Fruit fly (Drosophila melanogaster) whole organism, embryonic: ENCODE measurements around the gene BTBD9.

ENCODE experiments used
- CG10267 ChIP-seq: fragments of 200-800 bp; sonication (Bioruptor generic); optimal IDR thresholded peaks from 2 replicates; lab custom pipeline; 2018; ENCODE audit warnings: missing biosample characterization, mild to moderate bottlenecking, missing genetic modification characterization, moderate library complexity
- CG10366 ChIP-seq: fragments of 200-800 bp; sonication (Bioruptor generic); IDR thresholded peaks from 2 replicates; pipeline ENCODE4 v1.3.6; 2022; ENCODE audit warnings: missing biosample characterization, missing genetic modification characterization
- CG10431 ChIP-seq: fragments of 200-800 bp; sonication (Bioruptor generic); optimal IDR thresholded peaks from 3 replicates; lab custom pipeline; 2018; ENCODE audit warnings: missing biosample characterization, mild to moderate bottlenecking, missing genetic modification characterization
- CG11560 ChIP-seq: fragments of 200-800 bp; sonication (Bioruptor generic); IDR thresholded peaks from 3 replicates; pipeline ENCODE4 v1.3.6; 2022; ENCODE audit warnings: missing biosample characterization, missing genetic modification characterization
- CG12659 ChIP-seq: fragments of 200-800 bp; sonication (Bioruptor generic); optimal IDR thresholded peaks from 3 replicates; lab custom pipeline; 2017; ENCODE audit warnings: mild to moderate bottlenecking, missing biosample characterization, missing genetic modification reagents, missing genetic modification characterization
- CG14014 ChIP-seq: fragments of 200-800 bp; sonication (Bioruptor generic); IDR thresholded peaks from 2 replicates; pipeline ENCODE4 v1.3.6; 2022; ENCODE audit warnings: missing biosample characterization, missing genetic modification characterization
- CG14050 ChIP-seq: fragments of 200-800 bp; sonication (Bioruptor generic); IDR thresholded peaks from 3 replicates; pipeline ENCODE4 v1.3.6; 2022; ENCODE audit warnings: missing biosample characterization, missing genetic modification characterization
- CG15269 ChIP-seq: fragments of 200-800 bp; sonication (Bioruptor generic); optimal IDR thresholded peaks from 2 replicates; lab custom pipeline; 2018; ENCODE audit warnings: missing biosample characterization, mild to moderate bottlenecking, missing genetic modification characterization, moderate library complexity
- CG1529 ChIP-seq: fragments of 200-800 bp; sonication (Bioruptor generic); optimal IDR thresholded peaks from 3 replicates; lab custom pipeline; 2018; ENCODE audit warnings: missing biosample characterization, missing genetic modification characterization
- CG18476 ChIP-seq: fragments of 200-800 bp; sonication (Bioruptor generic); optimal IDR thresholded peaks from 2 replicates; lab custom pipeline; 2016; ENCODE audit warnings: missing biosample characterization, mild to moderate bottlenecking, missing genetic modification characterization
- CG2199 ChIP-seq: fragments of 200-800 bp; sonication (Bioruptor generic); IDR thresholded peaks from 3 replicates; pipeline ENCODE4 v1.3.6; 2022; ENCODE audit warnings: missing biosample characterization, missing genetic modification characterization
- CG32532 ChIP-seq: fragments of 200-800 bp; sonication (Bioruptor generic); IDR thresholded peaks from 2 replicates; pipeline ENCODE4 v1.3.6; 2022; ENCODE audit warnings: missing biosample characterization, missing genetic modification characterization
- CG3995 ChIP-seq: fragments of 200-800 bp; sonication (Bioruptor generic); optimal IDR thresholded peaks from 3 replicates; lab custom pipeline; 2016; ENCODE audit warnings: missing biosample characterization, missing genetic modification characterization
- CG5245 ChIP-seq: fragments of 200-800 bp; sonication (Bioruptor generic); optimal IDR thresholded peaks from 3 replicates; lab custom pipeline; 2016; ENCODE audit warnings: missing biosample characterization, missing genetic modification characterization
- CG6683 ChIP-seq: fragments of 200-800 bp; sonication (Bioruptor generic); optimal IDR thresholded peaks from 2 replicates; lab custom pipeline; 2017; ENCODE audit warnings: missing biosample characterization, mild to moderate bottlenecking, missing genetic modification characterization, missing genetic modification reagents
- CG6813 ChIP-seq: fragments of 200-800 bp; sonication (Bioruptor generic); optimal IDR thresholded peaks from 2 replicates; lab custom pipeline; 2017; ENCODE audit warnings: missing biosample characterization, missing genetic modification characterization, mild to moderate bottlenecking, moderate library complexity, missing genetic modification reagents
- CG6854 ChIP-seq: fragments of 200-800 bp; sonication (Bioruptor generic); optimal IDR thresholded peaks from 3 replicates; lab custom pipeline; 2017; ENCODE audit warnings: missing biosample characterization, mild to moderate bottlenecking, missing genetic modification characterization
- CG7271 ChIP-seq: fragments of 200-800 bp; sonication (Bioruptor generic); optimal IDR thresholded peaks from 2 replicates; lab custom pipeline; 2018; ENCODE audit warnings: missing biosample characterization, mild to moderate bottlenecking, missing genetic modification characterization, moderate library complexity
- CG7839 ChIP-seq: fragments of 200-800 bp; sonication (Bioruptor generic); optimal IDR thresholded peaks from 3 replicates; lab custom pipeline; 2018; ENCODE audit warnings: missing biosample characterization, mild to moderate bottlenecking, missing genetic modification characterization, moderate library complexity
- CG8359 ChIP-seq: fragments of 200-800 bp; sonication (Bioruptor generic); optimal IDR thresholded peaks from 2 replicates; lab custom pipeline; 2017; ENCODE audit warnings: missing biosample characterization, mild to moderate bottlenecking, missing genetic modification characterization, borderline replicate concordance
- CG9215 ChIP-seq: fragments of 200-800 bp; sonication (Bioruptor generic); IDR thresholded peaks from 2 replicates; pipeline ENCODE4 v1.3.6; 2022; ENCODE audit warnings: missing biosample characterization, missing genetic modification characterization
- D ChIP-seq, 2 experiments: fragments of 200-800 bp in 1 of 2; fragments of >200 bp in 1 of 2; sonication (Bioruptor generic) in 1 of 2; optimal IDR thresholded peaks; 2 replicates in 1 of 2; 3 replicates in 1 of 2; lab custom pipeline; 2017; ENCODE audit warnings: mild to moderate bottlenecking in 1 of 2, missing biosample characterization in 1 of 2, missing genetic modification characterization in 1 of 2, missing genetic modification reagents in 1 of 2
- D19B ChIP-seq: fragments of 200-800 bp; sonication (Bioruptor generic); optimal IDR thresholded peaks from 2 replicates; lab custom pipeline; 2017; ENCODE audit warnings: missing biosample characterization, mild to moderate bottlenecking, missing genetic modification characterization
- Ets65A ChIP-seq: fragments of 200-800 bp; sonication (Bioruptor generic); peaks from one replicate; lab custom pipeline; 2016; ENCODE audit warnings: missing biosample characterization, missing genetic modification characterization
- HLHmδ ChIP-seq: fragments of 200-800 bp; sonication (Bioruptor generic); optimal IDR thresholded peaks from 2 replicates; lab custom pipeline; 2018; ENCODE audit warnings: missing biosample characterization, mild to moderate bottlenecking, missing genetic modification characterization, moderate library complexity
- Jarid2 ChIP-seq: fragments of 200-800 bp; sonication (Bioruptor generic); optimal IDR thresholded peaks from 3 replicates; lab custom pipeline; 2017; ENCODE audit warnings: mild to moderate bottlenecking, missing biosample characterization, missing genetic modification reagents, missing genetic modification characterization
- Lim3 ChIP-seq: fragments of 200-800 bp; sonication (Bioruptor generic); IDR thresholded peaks from 2 replicates; pipeline ENCODE4 v1.3.6; 2022; ENCODE audit warnings: missing biosample characterization, missing genetic modification characterization
- Nf-YB ChIP-seq: fragments of 200-800 bp; sonication (Bioruptor generic); optimal IDR thresholded peaks from 3 replicates; lab custom pipeline; 2019; ENCODE audit warnings: missing biosample characterization, mild to moderate bottlenecking, missing genetic modification characterization, moderate library complexity
- Sox102F ChIP-seq: fragments of 200-800 bp; sonication (Bioruptor generic); optimal IDR thresholded peaks from 2 replicates; lab custom pipeline; 2018; ENCODE audit warnings: missing biosample characterization, mild to moderate bottlenecking, missing genetic modification characterization, moderate library complexity
- Sry-δ ChIP-seq: fragments of 200-800 bp; sonication (Bioruptor generic); optimal IDR thresholded peaks from 2 replicates; lab custom pipeline; 2016; ENCODE audit warnings: missing biosample characterization, missing genetic modification characterization
- btn ChIP-seq: fragments of 200-800 bp; sonication (Bioruptor generic); optimal IDR thresholded peaks from 2 replicates; lab custom pipeline; 2016; ENCODE audit warnings: missing biosample characterization, missing genetic modification characterization
- da ChIP-seq: fragments of 200-800 bp; sonication (Bioruptor generic); optimal IDR thresholded peaks from 2 replicates; lab custom pipeline; 2016; ENCODE audit warnings: missing biosample characterization, missing genetic modification characterization
- dmrt11E ChIP-seq: fragments of 200-800 bp; sonication (Bioruptor generic); optimal IDR thresholded peaks from 3 replicates; lab custom pipeline; 2018; ENCODE audit warnings: missing biosample characterization, mild to moderate bottlenecking, missing genetic modification characterization, moderate library complexity
- exex ChIP-seq: fragments of 200-800 bp; sonication (Bioruptor generic); optimal IDR thresholded peaks from 4 replicates; lab custom pipeline; 2018; ENCODE audit warnings: missing biosample characterization, mild to moderate bottlenecking, missing genetic modification characterization, moderate library complexity
- h ChIP-seq: fragments of >200 bp; optimal IDR thresholded peaks from 2 replicates; lab custom pipeline; 2017
- hb ChIP-seq: fragments of 200-800 bp; sonication (Bioruptor generic); IDR thresholded peaks from 3 replicates; pipeline ENCODE4 v1.3.6; 2022; ENCODE audit warnings: missing biosample characterization, missing genetic modification characterization; ENCODE audit not compliant: partially characterized antibody
- ind ChIP-seq: fragments of 200-800 bp; sonication (Bioruptor generic); optimal IDR thresholded peaks from 3 replicates; lab custom pipeline; 2016; ENCODE audit warnings: missing biosample characterization, missing genetic modification characterization
- jigr1 ChIP-seq: fragments of 200-800 bp; sonication (Bioruptor generic); IDR thresholded peaks from 3 replicates; pipeline ENCODE4 v1.3.6; 2022; ENCODE audit warnings: missing biosample characterization, missing genetic modification characterization
- odd ChIP-seq: fragments of 200-800 bp; sonication (Bioruptor generic); optimal IDR thresholded peaks from 2 replicates; lab custom pipeline; 2017; ENCODE audit warnings: missing biosample characterization, mild to moderate bottlenecking, missing genetic modification characterization
- org-1 ChIP-seq: fragments of 200-800 bp; sonication (Bioruptor generic); optimal IDR thresholded peaks from 2 replicates; lab custom pipeline; 2017; ENCODE audit warnings: missing biosample characterization, missing genetic modification characterization
- pho ChIP-seq: fragments of 200-800 bp; sonication (Bioruptor generic); optimal IDR thresholded peaks from 2 replicates; lab custom pipeline; 2016; ENCODE audit warnings: missing biosample characterization, missing genetic modification characterization
- pum ChIP-seq: fragments of 200-800 bp; sonication (Bioruptor generic); optimal IDR thresholded peaks from 2 replicates; lab custom pipeline; 2016; ENCODE audit warnings: missing biosample characterization, missing genetic modification characterization
- ranshi ChIP-seq: fragments of 200-800 bp; sonication (Bioruptor generic); IDR thresholded peaks from 2 replicates; pipeline ENCODE4 v1.3.6; 2022; ENCODE audit warnings: missing biosample characterization, missing genetic modification characterization
- salm ChIP-seq: fragments of 200-800 bp; sonication (Bioruptor generic); optimal IDR thresholded peaks from 2 replicates; lab custom pipeline; 2018; ENCODE audit warnings: missing biosample characterization, mild to moderate bottlenecking, missing genetic modification characterization
- schlank ChIP-seq: fragments of 200-800 bp; sonication (Bioruptor generic); optimal IDR thresholded peaks from 2 replicates; lab custom pipeline; 2018; ENCODE audit warnings: missing biosample characterization, mild to moderate bottlenecking, missing genetic modification characterization
- seq ChIP-seq: fragments of 200-800 bp; sonication (Bioruptor generic); IDR thresholded peaks from 2 replicates; pipeline ENCODE4 v1.3.6; 2022; ENCODE audit warnings: missing biosample characterization, missing genetic modification characterization
- shn ChIP-seq: fragments of 200-800 bp; sonication (Bioruptor generic); optimal IDR thresholded peaks from 3 replicates; lab custom pipeline; 2016; ENCODE audit warnings: missing biosample characterization, missing genetic modification characterization
- twi ChIP-seq: fragments of 200-800 bp; optimal IDR thresholded peaks from 2 replicates; lab custom pipeline; 2019; ENCODE audit warnings: missing biosample characterization, mild to moderate bottlenecking, missing genetic modification characterization, moderate library complexity

The BTBD9 gene

dm6 chrX:10802457-10803378, 34.4 kb downstream of the BTBD9 start (continued):
- TF ChIP-seq D (optimal IDR thresholded peaks at IDR 0.05; lab: Kevin White, UChicago) = no peak
- TF ChIP-seq D (GFP tag; optimal IDR thresholded peaks at IDR 0.05; lab: Kevin White, UChicago) = peak; percentile 47
- TF ChIP-seq CG5245 (GFP tag; lab: Kevin White, UChicago) = peak; percentile 33
- TF ChIP-seq dmrt11E (tag; lab: Kevin White, UChicago) = peak; percentile 68
- peak; percentile 83 for TF ChIP-seq Sox102F (GFP tag; lab: Kevin White, UChicago)
- TF ChIP-seq jigr1 (GFP tag; lab: Robert Waterston, UW) = no peak
- TF ChIP-seq odd = peak; percentile 69
- TF ChIP-seq CG1529 (GFP tag; lab: Kevin White, UChicago) = peak; percentile 47
- peak; percentile 72 for TF ChIP-seq CG6813 (GFP tag; lab: Kevin White, UChicago)
- peak; percentile 37; the same call in 1 of the 2 replicates for TF ChIP-seq CG32532 (GFP tag; lab: Robert Waterston, UW)
- TF ChIP-seq Sry-δ (GFP tag; lab: Kevin White, UChicago) = no peak
- no peak for TF ChIP-seq D19B (GFP tag; lab: Kevin White, UChicago)
- TF ChIP-seq org-1 = peak; percentile 47
- no peak for TF ChIP-seq ranshi (GFP tag; lab: Robert Waterston, UW)
- TF ChIP-seq CG10431 (GFP tag; lab: Kevin White, UChicago) = peak; percentile 17
- TF ChIP-seq h (lab: Kevin White, UChicago) = no peak
- TF ChIP-seq CG7839 (tag; lab: Kevin White, UChicago) = peak; percentile 85
- peak; percentile 60 for TF ChIP-seq salm
- no peak for TF ChIP-seq CG18476 (GFP tag; lab: Kevin White, UChicago)
- TF ChIP-seq CG11560 (tag; lab: Robert Waterston, UW) = no peak
- TF ChIP-seq CG9215 (GFP tag; lab: Robert Waterston, UW) = no peak
- no peak for TF ChIP-seq Nf-YB (GFP tag; lab: Kevin White, UChicago)
- TF ChIP-seq hb (GFP tag; lab: Robert Waterston, UW) = no peak
- peak; percentile 82 for TF ChIP-seq CG15269 (tag; lab: Kevin White, UChicago)
- peak; percentile 66 for TF ChIP-seq CG12659 (GFP tag; lab: Kevin White, UChicago)
- TF ChIP-seq Jarid2 = no peak
- peak; percentile 37 for TF ChIP-seq ind (GFP tag; lab: Kevin White, UChicago)
- peak; percentile 25 for TF ChIP-seq CG6683 (GFP tag; lab: Kevin White, UChicago)
- no peak for TF ChIP-seq Lim3 (GFP tag; lab: Robert Waterston, UW)
- TF ChIP-seq CG10267 (tag; lab: Kevin White, UChicago) = peak; percentile 69
- TF ChIP-seq twi (tag; lab: Kevin White, UChicago) = peak; percentile 42
- TF ChIP-seq CG14014 (GFP tag; lab: Robert Waterston, UW) = peak; percentile 36; the same call in 1 of the 2 replicates
- peak; percentile 50 for TF ChIP-seq CG8359 (GFP tag; lab: Kevin White, UChicago)
- peak; percentile 36; the same call in 1 of the 3 replicates for TF ChIP-seq CG14050
- TF ChIP-seq shn (GFP tag; lab: Kevin White, UChicago) = no peak
- TF ChIP-seq CG10366 (GFP tag; lab: Robert Waterston, UW) = peak; percentile 40
- no peak for TF ChIP-seq CG3995 (GFP tag; lab: Kevin White, UChicago)
- no peak for TF ChIP-seq pho
- TF ChIP-seq exex (tag; lab: Kevin White, UChicago) = peak; percentile 53
- TF ChIP-seq CG7271 (tag; lab: Kevin White, UChicago) = no peak
- peak; percentile 65; the same call in 1 of the 2 replicates for TF ChIP-seq seq
- TF ChIP-seq da (GFP tag; lab: Kevin White, UChicago) = no peak
- TF ChIP-seq CG2199 = peak; percentile 65; the same call in 1 of the 3 replicates
- peak; percentile 64 for TF ChIP-seq Ets65A (GFP tag; lab: Kevin White, UChicago)
- no peak for TF ChIP-seq schlank
- TF ChIP-seq btn (GFP tag; lab: Kevin White, UChicago) = no peak
- no peak for TF ChIP-seq CG6854 (GFP tag; lab: Kevin White, UChicago)
- no peak for TF ChIP-seq pum (GFP tag; lab: Kevin White, UChicago)
- no peak for TF ChIP-seq HLHmδ (GFP tag; lab: Kevin White, UChicago)
